Worm (Caenorhabditis elegans) whole organism, L4/young adult: ENCODE data around the gene T01D1.8.

ENCODE experiments used
- W03F9.2 ChIP-seq: fragments of 150-350 bp; optimal IDR thresholded peaks from 2 replicates; lab custom pipeline; 2014; ENCODE audit warnings: missing biosample characterization, missing genetic modification characterization
- dao-5 ChIP-seq: sonication (generic microtip); optimal IDR thresholded peaks from 2 replicates; lab custom pipeline; 2016; ENCODE audit warnings: missing genotype, missing genetic modification characterization, moderate library complexity, missing compliant biosample characterization
- him-1 ChIP-seq: sonication (generic microtip); optimal IDR thresholded peaks from 2 replicates; lab custom pipeline; 2016; ENCODE audit warnings: missing genotype, missing genetic modification reagents, missing genetic modification characterization, missing compliant biosample characterization

Gene T01D1.8

DNA sequence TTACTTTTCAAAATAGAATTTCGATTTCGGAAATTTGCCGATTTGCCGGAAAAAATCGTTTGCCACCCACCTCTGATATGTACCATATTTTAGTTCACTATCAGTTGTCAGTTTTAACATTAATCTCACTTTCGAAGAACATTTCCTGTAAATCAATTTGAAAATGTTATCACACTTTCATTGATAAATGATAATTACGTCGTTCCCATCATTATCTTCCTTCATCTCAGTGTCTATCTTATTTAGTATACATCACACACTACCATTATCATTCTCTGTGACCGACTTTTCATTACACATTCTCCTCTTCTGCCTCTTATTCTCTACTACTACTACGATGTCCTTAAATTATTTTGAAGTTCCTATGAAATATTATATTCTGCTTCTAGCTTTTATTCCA lies at the start of gene T01D1.8:
Gene T01D1.8, plus strand, starts transcription at position 236 of the 400 bp plus-strand sequence.
- no peak for TF ChIP-seq W03F9.2 (tag; lab: Kevin White, UChicago)
- no peak for TF ChIP-seq dao-5
- no peak for TF ChIP-seq him-1 (tag; lab: Kevin White, UChicago)

DNA sequence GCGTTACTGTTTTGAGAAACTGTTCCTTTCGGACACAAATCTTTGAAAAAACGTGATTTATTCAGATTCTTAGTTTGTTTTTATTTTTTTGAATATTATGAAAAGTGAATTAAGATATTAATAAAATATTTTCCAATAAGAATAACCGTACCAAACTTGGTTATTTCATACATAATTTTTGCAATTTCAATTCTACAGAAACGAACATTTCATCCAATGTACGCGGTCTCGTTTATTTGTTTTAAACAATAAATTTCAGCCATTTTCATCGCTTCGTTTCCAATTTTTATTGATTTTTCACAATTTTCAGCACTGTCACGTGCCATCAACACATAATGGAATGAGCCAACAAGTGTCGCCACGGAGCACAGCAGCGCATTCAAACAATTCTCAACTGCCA lies 39.6 kb upstream of the T01D1.8 start, which contains the start of gene T25D3.4:
Gene T25D3.4, plus strand, starts transcription at position 301 of the 400 bp plus-strand sequence.
- no peak for TF ChIP-seq him-1 (tag; lab: Kevin White, UChicago)
- no peak for TF ChIP-seq dao-5
- TF ChIP-seq W03F9.2 (tag; lab: Kevin White, UChicago): no peak

DNA sequence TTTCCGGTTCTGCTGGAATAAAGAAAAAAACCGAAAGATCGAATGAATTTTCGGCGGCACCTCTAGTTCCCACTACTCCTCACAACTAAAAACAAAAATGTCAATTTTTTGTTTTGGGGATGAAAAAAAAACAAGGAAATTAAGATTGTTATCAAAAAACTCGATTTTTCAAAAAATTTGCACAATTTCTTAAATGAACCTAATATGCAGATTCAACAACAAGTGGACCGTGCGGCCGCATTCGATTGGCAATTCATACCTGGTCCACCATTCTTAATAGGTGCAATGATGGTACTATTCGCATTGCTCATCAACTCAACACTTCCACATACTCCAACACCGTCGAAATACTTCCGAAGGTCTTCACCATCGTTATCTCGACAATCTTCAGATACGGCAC lies 35.0 kb upstream of the T01D1.8 start:
- TF ChIP-seq W03F9.2 (tag; lab: Kevin White, UChicago): no peak
- no peak for TF ChIP-seq him-1 (tag; lab: Kevin White, UChicago)
- no peak for TF ChIP-seq dao-5

DNA sequence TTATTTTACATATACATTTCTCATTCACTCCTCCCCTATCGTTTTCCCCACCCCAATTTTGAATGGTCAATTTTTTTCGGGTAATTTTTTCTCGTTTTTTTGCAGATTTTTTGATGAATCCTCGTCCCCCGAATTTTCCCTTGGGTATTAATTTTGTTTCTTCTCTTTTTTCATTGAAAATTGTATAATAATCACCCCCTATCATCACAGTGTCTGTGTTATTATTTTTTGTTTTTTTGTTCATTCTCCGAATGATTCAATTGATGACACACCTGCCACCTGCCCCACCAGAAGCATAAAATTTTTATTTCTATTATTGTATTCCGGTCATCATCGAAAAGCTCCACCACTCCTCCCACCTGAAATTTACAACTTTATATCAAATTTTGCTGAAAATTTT lies 34.3 kb upstream of the T01D1.8 start, which contains the start of gene T25D3.3:
Gene T25D3.3, plus strand, starts transcription at position 301 of the 400 bp plus-strand sequence.
- TF ChIP-seq him-1 (tag; lab: Kevin White, UChicago) (no peak), dao-5 (no peak), W03F9.2 (tag; lab: Kevin White, UChicago) (no peak)

DNA sequence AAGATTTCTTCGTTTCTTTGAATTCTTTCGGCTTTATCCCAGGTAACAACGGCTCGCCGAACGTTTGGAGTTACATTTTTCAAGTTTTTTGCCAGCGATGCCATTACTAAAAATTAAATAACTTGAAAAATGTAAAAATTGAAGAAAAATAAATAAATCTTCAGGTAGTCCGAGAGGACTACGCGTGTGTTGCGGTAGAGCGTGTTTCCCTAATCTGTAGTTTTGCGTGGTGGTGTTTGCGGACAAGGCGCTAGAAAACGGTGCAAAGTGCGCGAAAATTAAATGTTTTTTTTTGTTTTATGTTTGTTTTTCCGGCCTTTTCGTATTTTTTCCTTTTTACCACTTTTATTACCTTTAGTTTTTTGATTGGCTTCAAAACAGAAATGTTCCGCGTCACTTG lies 30.6 kb upstream of the T01D1.8 start, which contains the start of gene mrpl-28:
Gene mrpl-28, minus strand, starts transcription at position 106 of the 400 bp plus-strand sequence.
- no peak for TF ChIP-seq dao-5
- peak; percentile 90 for TF ChIP-seq W03F9.2 (tag; lab: Kevin White, UChicago)
- TF ChIP-seq him-1 (tag; lab: Kevin White, UChicago): peak; percentile 73

DNA sequence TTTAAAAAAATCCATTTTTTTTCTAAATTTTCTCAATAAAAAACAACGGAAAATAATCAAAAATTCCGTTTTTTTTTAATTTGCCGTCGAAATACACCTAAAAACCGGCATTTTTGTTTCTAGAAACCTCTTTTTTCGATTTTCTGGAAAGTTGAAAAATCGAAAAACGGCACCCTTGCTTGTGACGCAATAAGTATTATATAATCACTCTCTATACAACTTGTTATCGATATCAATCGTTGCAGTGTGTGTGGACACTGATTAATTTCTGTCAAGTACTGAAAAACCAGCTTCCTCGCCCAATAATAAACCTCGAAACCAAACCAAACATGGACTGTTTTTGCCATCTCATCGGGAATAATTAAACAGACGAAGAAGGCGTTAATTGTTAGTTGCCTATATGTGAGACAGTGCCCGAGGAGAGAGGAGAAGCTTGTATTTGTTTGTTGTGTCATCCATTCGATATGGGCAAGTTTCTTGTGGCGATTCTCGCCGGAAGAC lies 29.5 kb upstream of the T01D1.8 start:
- TF ChIP-seq him-1 (tag; lab: Kevin White, UChicago): no peak
- TF ChIP-seq W03F9.2 (tag; lab: Kevin White, UChicago): no peak
- no peak for TF ChIP-seq dao-5

DNA sequence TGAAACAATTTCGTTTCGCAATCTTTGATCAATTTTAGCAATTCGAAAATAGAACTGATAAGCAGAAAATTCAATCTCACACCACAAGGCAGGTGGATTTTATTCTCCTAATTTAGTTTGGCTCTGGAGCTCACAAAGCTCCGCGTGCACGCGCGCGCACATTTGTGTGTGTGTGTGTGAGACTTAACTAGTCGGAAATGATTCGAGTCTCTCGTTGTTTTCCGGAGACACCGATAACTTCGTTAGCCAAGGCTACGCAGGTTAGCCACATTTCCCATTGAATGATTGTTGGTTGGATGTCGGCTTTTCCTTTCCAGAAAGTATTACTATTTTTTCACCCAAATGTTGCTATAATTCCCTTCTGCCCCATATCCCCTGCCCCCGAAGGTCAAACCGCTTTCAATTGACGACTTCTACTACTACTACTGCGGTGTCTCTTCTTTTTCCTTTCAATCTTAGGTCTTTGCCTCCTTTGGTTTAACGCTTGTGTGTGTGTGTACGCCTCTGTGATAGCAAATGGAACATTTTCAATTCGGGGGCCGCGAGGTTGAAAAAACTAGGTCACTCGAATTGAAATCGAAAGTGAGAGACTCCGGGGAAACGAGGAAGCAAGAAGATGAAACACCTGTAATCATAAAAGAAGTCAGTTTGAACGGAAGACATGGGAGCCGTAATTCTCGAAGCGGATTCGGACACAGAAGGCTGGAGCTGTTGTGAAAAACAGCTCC lies 28.4 kb upstream of the T01D1.8 start:
- TF ChIP-seq him-1 (tag; lab: Kevin White, UChicago) (no peak), W03F9.2 (tag; lab: Kevin White, UChicago) (no peak), dao-5 (no peak)

DNA sequence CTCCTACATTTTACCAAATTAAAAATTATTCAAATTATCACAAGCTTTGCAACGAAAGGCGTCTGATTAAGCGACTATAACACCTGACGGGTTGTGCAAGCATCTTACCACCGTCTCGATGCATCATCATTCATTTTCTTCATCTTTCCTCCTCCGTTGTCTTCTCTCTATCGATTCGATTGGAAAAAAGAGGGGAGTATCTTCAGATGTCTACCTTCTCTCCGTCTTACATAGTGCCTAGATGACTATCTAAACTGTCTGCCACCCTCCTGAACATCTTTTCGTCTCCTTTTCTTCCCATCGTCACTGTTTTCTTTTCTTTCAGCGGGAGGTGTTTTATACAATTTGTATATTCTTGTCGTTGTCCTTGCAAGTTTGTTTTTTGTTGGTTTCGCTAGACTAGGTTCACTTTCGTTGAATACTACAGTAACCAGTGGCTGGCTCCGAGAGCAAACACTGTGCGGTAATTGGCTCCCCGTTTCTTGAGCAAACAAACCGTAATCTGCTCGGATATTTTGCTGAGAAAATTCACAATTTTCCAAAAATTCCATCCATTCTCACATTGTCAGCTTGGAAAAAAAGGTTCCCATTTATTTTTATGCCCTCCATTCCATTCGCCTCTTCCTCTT lies 27.1 kb upstream of the T01D1.8 start:
- TF ChIP-seq him-1 (tag; lab: Kevin White, UChicago): no peak
- peak; percentile 3 for TF ChIP-seq W03F9.2 (tag; lab: Kevin White, UChicago)

DNA sequence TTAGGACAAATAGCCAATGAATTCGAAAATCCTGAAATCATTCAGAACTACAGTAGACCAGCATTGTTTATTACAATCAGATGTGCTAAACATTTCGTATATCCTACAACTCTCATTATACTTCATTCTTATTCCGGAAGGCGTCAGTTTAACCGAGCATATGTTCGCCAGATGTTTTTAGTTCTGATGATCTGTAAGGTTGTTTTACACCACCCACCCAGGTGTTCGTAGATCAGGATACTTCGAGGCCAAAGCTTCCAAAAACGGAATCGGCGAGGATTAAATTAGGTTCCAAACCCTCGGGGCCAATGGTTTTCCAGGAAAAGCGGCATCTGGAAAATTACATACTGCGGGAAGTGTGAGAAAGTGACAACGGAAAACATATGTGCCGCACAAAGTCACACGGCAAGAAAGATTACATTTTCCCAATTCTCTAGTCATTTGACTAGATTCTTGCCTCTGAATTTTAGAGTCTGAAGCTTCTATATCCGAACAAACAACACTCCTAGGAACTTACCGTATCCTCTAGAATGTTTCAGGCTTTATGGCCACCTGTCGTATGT lies 25.9 kb upstream of the T01D1.8 start:
- TF ChIP-seq him-1 (tag; lab: Kevin White, UChicago) (no peak), W03F9.2 (tag; lab: Kevin White, UChicago) (no peak), dao-5 (no peak)

DNA sequence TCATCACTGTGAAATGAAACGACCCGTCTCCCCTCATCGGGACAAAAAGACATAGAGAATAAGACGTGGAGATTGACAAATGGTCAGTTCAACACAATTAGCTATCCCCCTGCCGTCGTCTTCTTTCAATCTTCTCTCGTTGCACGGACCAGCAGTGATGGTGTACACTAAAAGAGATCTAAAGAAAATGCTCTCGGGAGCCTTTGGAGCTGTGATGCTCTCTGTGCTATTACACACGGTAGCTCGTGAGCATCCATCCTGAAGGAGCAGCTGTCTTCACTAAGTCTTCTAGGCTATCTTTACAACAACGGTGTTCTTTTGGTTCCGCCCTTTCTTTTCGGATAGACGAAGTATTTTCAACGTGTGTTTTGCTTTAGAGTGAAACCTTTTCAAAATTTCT lies 25.3 kb upstream of the T01D1.8 start:
- TF ChIP-seq him-1 (tag; lab: Kevin White, UChicago) (no peak), W03F9.2 (tag; lab: Kevin White, UChicago) (no peak), dao-5 (no peak)

DNA sequence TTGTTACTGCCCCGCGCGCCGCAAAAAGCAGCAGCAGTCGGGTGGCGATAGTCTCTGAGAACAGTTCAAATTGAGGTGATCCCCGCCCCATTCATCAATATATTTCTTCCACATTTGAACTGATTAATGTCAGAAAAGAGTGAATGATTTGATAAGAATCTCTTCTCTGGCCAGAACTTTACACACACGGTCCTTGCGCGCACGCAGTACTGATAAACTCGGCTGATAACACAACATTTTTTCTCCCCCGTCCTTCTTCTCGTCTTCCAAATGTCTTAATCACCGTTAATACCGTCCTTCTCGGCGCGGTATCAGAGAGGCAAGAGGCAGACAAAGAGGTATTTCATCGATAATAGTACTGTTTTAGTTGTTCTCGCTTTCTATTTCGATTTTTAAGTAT lies 24.4 kb upstream of the T01D1.8 start, which contains the start of gene etr-1:
Gene etr-1, plus strand, starts transcription at position 193 of the 400 bp plus-strand sequence.
- no peak for TF ChIP-seq dao-5
- no peak for TF ChIP-seq him-1 (tag; lab: Kevin White, UChicago)
- TF ChIP-seq W03F9.2 (tag; lab: Kevin White, UChicago): no peak

DNA sequence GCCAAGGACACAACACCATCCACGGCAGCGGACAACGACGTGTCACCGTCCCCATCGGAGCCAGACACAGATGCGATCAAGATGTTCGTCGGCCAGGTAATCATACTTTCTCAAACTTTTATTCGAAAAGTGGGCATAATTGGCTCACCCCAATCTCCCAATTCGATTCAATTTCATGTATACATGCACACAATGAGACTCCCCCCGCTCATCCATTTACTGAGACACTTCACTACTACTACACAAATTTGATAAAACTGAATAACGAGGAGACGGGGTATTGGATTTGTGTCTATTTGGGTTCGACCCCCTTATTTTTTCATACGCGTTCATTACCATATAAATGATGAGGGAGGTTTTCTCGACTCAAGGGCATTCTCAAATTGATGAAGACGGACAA lies 23.3 kb upstream of the T01D1.8 start:
- TF ChIP-seq dao-5 (no peak), him-1 (tag; lab: Kevin White, UChicago) (no peak), W03F9.2 (tag; lab: Kevin White, UChicago) (no peak)

DNA sequence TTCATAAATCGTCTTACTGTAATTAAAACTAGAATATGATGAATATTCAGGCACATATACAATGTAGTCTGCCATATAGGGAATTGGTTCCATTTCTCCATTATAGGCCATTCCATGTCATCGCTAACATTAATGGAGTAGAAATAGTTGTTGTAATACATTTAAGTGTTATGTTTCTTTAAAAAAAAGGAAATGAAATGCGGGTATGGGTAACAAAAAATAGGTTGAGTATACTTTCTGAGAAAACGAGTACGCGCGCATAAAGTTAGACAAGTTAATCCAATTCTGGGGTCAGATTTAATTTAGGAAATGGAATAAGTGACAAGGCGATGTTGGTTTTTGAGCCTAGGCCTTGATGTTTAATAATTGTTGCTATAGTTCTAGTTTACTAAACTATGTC lies 12.9 kb upstream of the T01D1.8 start, which contains the start of gene T01D1.7:
Gene T01D1.7, minus strand, starts transcription at position 101 of the 400 bp plus-strand sequence.
- TF ChIP-seq W03F9.2 (tag; lab: Kevin White, UChicago): no peak
- no peak for TF ChIP-seq him-1 (tag; lab: Kevin White, UChicago)
- TF ChIP-seq dao-5: no peak

DNA sequence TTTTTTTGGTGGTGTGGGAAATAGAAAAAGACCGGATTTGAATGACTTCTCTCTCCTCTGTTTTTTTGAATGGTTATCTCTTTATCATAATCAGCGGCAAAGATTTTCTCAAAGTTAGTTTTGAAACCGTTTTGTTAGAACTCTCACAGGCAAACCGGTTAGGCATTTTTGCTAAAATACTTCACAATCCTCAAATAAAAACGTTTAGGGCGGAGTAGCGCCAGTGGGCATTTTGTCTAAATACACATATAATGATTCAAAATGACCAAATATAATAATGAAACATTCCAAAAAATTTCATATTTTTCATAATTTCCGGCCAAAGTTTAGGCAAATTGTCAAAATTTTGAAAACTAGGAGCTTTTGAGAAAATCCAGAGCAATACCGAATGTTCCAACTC lies 10.7 kb upstream of the T01D1.8 start, which contains the start of gene T01D1.3:
Gene T01D1.3, minus strand, starts transcription at position 101 of the 400 bp plus-strand sequence.
- no peak for TF ChIP-seq dao-5
- TF ChIP-seq W03F9.2 (tag; lab: Kevin White, UChicago): no peak
